Fruit fly (Drosophila melanogaster): ENCODE data around the gene Hrb87F.

Gene Hrb87F

DNA sequence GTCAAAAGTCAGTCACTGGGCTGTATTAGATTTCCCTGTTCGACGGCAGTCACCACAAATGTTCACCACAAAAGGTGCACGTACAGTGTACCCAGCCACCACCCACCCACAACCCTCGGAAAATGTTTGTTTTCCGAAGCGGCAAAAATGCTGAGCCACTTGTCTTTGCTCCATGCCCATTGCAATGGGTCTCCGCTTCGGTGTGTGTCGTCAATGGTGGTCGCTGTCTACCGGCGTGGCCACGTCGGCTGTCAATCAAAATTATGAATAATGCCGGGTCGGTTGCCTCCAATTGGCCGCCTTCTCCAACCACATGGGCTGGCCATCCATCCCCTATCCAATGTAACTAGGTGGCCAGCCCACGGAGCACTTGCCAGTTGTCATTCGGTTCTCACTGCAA lies 39.9 kb upstream of the Hrb87F start, which contains the start of gene ninaB:
TSS of gene ninaB (plus strand) at position 374 of the 400 bp plus-strand sequence.
- no peak for TF ChIP-seq Lpt (GFP tag; optimal IDR thresholded peaks at IDR 0.05)

DNA sequence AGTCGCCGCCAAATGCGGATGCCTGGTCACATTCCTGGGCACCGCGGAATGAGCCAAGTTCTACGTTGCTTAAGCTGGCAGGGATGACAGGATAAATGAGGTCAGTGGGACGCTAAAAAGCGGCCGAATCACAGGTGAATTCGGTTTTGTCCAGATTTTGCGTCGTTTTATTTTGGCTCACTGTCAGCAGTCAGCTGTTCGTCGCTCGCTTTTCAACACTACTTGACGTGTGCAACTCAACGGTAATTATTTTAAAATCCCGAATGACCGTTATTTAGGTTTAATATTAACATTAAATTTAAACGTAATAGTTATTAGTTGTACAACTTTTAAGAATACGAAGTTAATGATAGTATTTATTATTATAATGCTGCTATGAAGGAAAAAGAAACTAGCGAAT lies 39.0 kb upstream of the Hrb87F start:
- no peak for TF ChIP-seq CG6854 (GFP tag; optimal IDR thresholded peaks at IDR 0.05)
- TF ChIP-seq CG34406 (GFP tag; optimal IDR thresholded peaks at IDR 0.05): no peak
- TF ChIP-seq CG3032 (tag; optimal IDR thresholded peaks at IDR 0.05): no peak
- TF ChIP-seq Lpt (GFP tag; optimal IDR thresholded peaks at IDR 0.05): no peak
- no peak for TF ChIP-seq Hr38 (GFP tag; optimal IDR thresholded peaks at IDR 0.05)
- no peak for TF ChIP-seq Gug (GFP tag; IDR thresholded peaks at IDR 0.05)
- TF ChIP-seq CG10631 (GFP tag; optimal IDR thresholded peaks at IDR 0.05): no peak
- no peak for TF ChIP-seq CG9139 (GFP tag; optimal IDR thresholded peaks at IDR 0.05)
- no peak for TF ChIP-seq CG7368 (GFP tag; optimal IDR thresholded peaks at IDR 0.05)
- no peak for TF ChIP-seq Ets96B (tag; optimal IDR thresholded peaks at IDR 0.05)

DNA sequence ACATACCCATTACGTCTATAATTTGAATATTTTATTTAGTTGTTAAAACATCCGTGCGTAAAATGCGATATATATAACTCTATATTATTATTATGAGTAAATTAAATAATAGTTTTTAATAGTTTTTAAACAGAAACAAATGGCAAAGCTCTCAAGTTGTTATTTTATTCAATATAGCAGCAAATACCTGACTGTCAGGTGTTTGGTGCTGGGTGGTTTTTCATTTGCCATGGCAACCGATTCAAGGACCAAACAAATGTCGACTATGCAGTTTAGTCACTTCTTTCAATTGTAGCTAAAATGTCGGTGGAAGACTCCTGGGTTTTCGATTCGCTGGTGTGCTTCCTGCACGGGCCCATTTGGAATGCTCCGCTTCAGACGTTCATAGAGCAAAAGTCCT lies 33.4 kb upstream of the Hrb87F start, which contains the start of gene CG14367:
TSS of gene CG14367 (plus strand) at position 301 of the 400 bp plus-strand sequence.
- TF ChIP-seq CG6808 (GFP tag; optimal IDR thresholded peaks at IDR 0.05) (no peak), CG6854 (GFP tag; optimal IDR thresholded peaks at IDR 0.05) (no peak), CG8119 (GFP tag; IDR thresholded peaks at IDR 0.05) (no peak), Sox14 (GFP tag; optimal IDR thresholded peaks at IDR 0.05) (no peak), CG10669 (GFP tag; optimal IDR thresholded peaks at IDR 0.05) (no peak)

DNA sequence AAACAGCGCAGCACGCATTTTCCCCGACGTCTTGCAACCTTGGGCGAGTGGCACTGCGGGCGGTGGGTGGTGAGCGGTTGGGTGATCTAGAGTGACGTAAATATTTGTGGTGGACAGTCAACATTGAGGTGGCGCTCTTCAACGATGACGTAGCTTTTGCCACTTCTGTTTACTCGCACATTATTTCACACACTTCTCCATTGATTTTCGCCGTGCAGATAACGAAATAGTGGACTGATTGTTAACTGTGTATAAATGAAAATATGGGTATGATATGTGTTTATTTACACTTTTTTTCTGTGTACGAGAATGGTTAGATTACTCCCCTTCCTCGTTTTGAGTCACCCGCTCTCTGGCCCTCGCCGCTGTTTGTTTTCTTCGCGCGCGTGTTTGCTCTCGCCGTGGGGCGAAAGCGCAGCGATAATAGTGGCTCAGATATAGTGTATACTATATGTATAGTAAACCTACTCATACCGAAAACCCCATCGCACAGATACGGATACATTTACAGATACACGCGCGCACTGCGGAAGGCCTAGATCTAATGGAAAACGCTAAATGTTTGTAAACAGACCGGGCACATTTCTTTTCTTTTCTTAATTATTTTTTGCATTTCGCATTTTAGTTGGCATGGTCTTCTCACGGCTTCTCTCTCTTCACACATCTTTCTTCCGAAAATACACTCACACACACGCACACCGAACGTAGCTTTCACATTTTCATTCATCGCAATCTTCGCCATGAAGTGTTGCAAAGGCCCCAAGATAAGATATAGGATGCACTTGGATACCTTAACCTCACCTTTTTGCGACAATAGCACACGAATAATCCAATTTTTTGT lies 26.3 kb upstream of the Hrb87F start, which contains the start of gene omd:
TSS of gene omd (minus strand) at position 840 of the 841 bp plus-strand sequence.
- TF ChIP-seq CG15336 (GFP tag; IDR thresholded peaks at IDR 0.05) (peak; percentile 24; the same call in 1 of the 2 replicates), CG32006 (GFP tag; optimal IDR thresholded peaks at IDR 0.05) (peak; percentile 51), CG16779 (tag; optimal IDR thresholded peaks at IDR 0.05) (peak; percentile 69), vri (GFP tag; optimal IDR thresholded peaks at IDR 0.05) (no peak), CG3919 (GFP tag; optimal IDR thresholded peaks at IDR 0.05) (peak; percentile 23), CG3032 (tag; optimal IDR thresholded peaks at IDR 0.05) (no peak), salr (GFP tag; optimal IDR thresholded peaks at IDR 0.05) (peak; percentile 5 to 14), CG6163 (GFP tag; IDR thresholded peaks at IDR 0.05) (peak; percentile 59; the same call in 2 of the 3 replicates), net (GFP tag; optimal IDR thresholded peaks at IDR 0.05) (peak; percentile 30), CG8119 (GFP tag; IDR thresholded peaks at IDR 0.05) (peak; percentile 43; the same call in 1 of the 3 replicates), svp (GFP tag) (no peak), acj6 (GFP tag; optimal IDR thresholded peaks at IDR 0.05) (peak; percentile 16), cyc (GFP tag; optimal IDR thresholded peaks at IDR 0.05) (no peak), CG1621 (tag; optimal IDR thresholded peaks at IDR 0.05) (no peak), fd59A (GFP tag; optimal IDR thresholded peaks at IDR 0.05) (peak; percentile 0), CG34406 (GFP tag; optimal IDR thresholded peaks at IDR 0.05) (peak; percentile 20), CG7368 (GFP tag; optimal IDR thresholded peaks at IDR 0.05) (peak; percentile 25), fkh (GFP tag; optimal IDR thresholded peaks at IDR 0.05) (peak; percentile 99), achi (GFP tag; optimal IDR thresholded peaks at IDR 0.05) (peak; percentile 39), Eip78C (GFP tag) (peak; percentile 78), ss (GFP tag; optimal IDR thresholded peaks at IDR 0.05) (peak in 1 of 2 experiments; percentile 47), dac (GFP tag; optimal IDR thresholded peaks at IDR 0.05) (no peak), Hr4 (GFP tag; optimal IDR thresholded peaks at IDR 0.05) (peak; percentile 52), CG8632 (GFP tag; optimal IDR thresholded peaks at IDR 0.05) (peak; percentile 21), lz (GFP tag; optimal IDR thresholded peaks at IDR 0.05) (no peak), pdm3 (GFP tag; optimal IDR thresholded peaks at IDR 0.05) (no peak)

All from whole organism, prepupa.